Fruit fly (Drosophila melanogaster): ENCODE results near the gene CG33080.

Gene CG33080

dm6 chrX:5724744-5725185, 7.2 kb upstream of the CG33080 start (continued):
- TF ChIP-seq CG12659 (GFP tag; optimal IDR thresholded peaks at IDR 0.05) (no peak), Gug (GFP tag; IDR thresholded peaks at IDR 0.05) (peak; percentile 17; the same call in 1 of the 4 replicates), CG9932 (GFP tag; IDR thresholded peaks at IDR 0.05) (0 out of 2 replicates have a peak, but pooled peaks have one; percentile 20), slou (GFP tag; optimal IDR thresholded peaks at IDR 0.05) (peak; percentile 5), Sry-β (GFP tag; optimal IDR thresholded peaks at IDR 0.05) (peak; percentile 28), CG9215 (GFP tag; IDR thresholded peaks at IDR 0.05) (no peak), CG8359 (GFP tag; optimal IDR thresholded peaks at IDR 0.05; ENCODE audit: borderline replicate concordance) (peak; percentile 31), sens-2 (GFP tag; IDR thresholded peaks at IDR 0.05) (no peak), CG17359 (tag; optimal IDR thresholded peaks at IDR 0.05) (peak; percentile 64), H15 (GFP tag; IDR thresholded peaks at IDR 0.05) (peak; percentile 30; the same call in 1 of the 3 replicates), otp (GFP tag; IDR thresholded peaks at IDR 0.05) (peak; percentile 42; the same call in 1 of the 3 replicates), pho (GFP tag; optimal IDR thresholded peaks at IDR 0.05) (no peak), nau (GFP tag; optimal IDR thresholded peaks at IDR 0.05) (peak; percentile 62), CG10543 (GFP tag; optimal IDR thresholded peaks at IDR 0.05) (no peak), CG6854 (GFP tag; optimal IDR thresholded peaks at IDR 0.05) (no peak), CG6272 (GFP tag; IDR thresholded peaks at IDR 0.05) (no peak), Atf6 (GFP tag; IDR thresholded peaks at IDR 0.05) (no peak), lov (optimal IDR thresholded peaks at IDR 0.05) (no peak), lov (GFP tag; IDR thresholded peaks at IDR 0.05) (0 out of 3 replicates have a peak, but pooled peaks have one; percentile 15), CG3838 (GFP tag; optimal IDR thresholded peaks at IDR 0.05) (no peak), CG6813 (GFP tag; optimal IDR thresholded peaks at IDR 0.05) (peak; percentile 64), CG13123 (GFP tag; optimal IDR thresholded peaks at IDR 0.05) (peak; percentile 21), Asciz (GFP tag; optimal IDR thresholded peaks at IDR 0.05) (peak; percentile 70), CG12769 (tag; optimal IDR thresholded peaks at IDR 0.05) (peak; percentile 43), Hr51 (GFP tag; optimal IDR thresholded peaks at IDR 0.05) (peak; percentile 33 to 38), so (GFP tag; IDR thresholded peaks at IDR 0.05) (peak; percentile 43; the same call in 1 of the 3 replicates), CG4617 (GFP tag; optimal IDR thresholded peaks at IDR 0.05; ENCODE audit: borderline replicate concordance) (no peak), CG11456 (GFP tag; IDR thresholded peaks at IDR 0.05) (peak; percentile 6; the same call in 1 of the 3 replicates), Bteb2 (GFP tag; optimal IDR thresholded peaks at IDR 0.05) (no peak), CG18476 (GFP tag; optimal IDR thresholded peaks at IDR 0.05) (no peak), CG9797 (GFP tag; optimal IDR thresholded peaks at IDR 0.05) (no peak), dm (GFP tag; optimal IDR thresholded peaks at IDR 0.05) (no peak), Deaf1 (tag; optimal IDR thresholded peaks at IDR 0.05) (no peak), luna (GFP tag; optimal IDR thresholded peaks at IDR 0.05) (no peak), tap (tag; optimal IDR thresholded peaks at IDR 0.05) (peak; percentile 44), rib (GFP tag; IDR thresholded peaks at IDR 0.05) (no peak), org-1 (GFP tag; optimal IDR thresholded peaks at IDR 0.05) (peak; percentile 46), fd64A (GFP tag; optimal IDR thresholded peaks at IDR 0.05) (peak; percentile 75), gcm (GFP tag; optimal IDR thresholded peaks at IDR 0.05) (peak; percentile 35), NC2α (GFP tag; optimal IDR thresholded peaks at IDR 0.05) (no peak), grn (GFP tag; optimal IDR thresholded peaks at IDR 0.05) (no peak), CG10267 (tag; optimal IDR thresholded peaks at IDR 0.05) (no peak), chm (GFP tag; IDR thresholded peaks at IDR 0.05) (no peak), unc-4 (GFP tag; IDR thresholded peaks at IDR 0.05; ENCODE audit: partially characterized antibody) (no peak), ken (GFP tag; IDR thresholded peaks at IDR 0.05) (peak; percentile 54; the same call in 1 of the 3 replicates), Nf-YC (tag; optimal IDR thresholded peaks at IDR 0.05) (no peak), CG11398 (GFP tag; optimal IDR thresholded peaks at IDR 0.05) (peak; percentile 55), CG18619 (GFP tag; optimal IDR thresholded peaks at IDR 0.05) (peak; percentile 31), dan (GFP tag; IDR thresholded peaks at IDR 0.05) (no peak), pb (GFP tag; optimal IDR thresholded peaks at IDR 0.05) (peak; percentile 21), CG12219 (GFP tag; optimal IDR thresholded peaks at IDR 0.05) (peak; percentile 39)

All from whole organism, embryonic.